Comparison of ENCODE assay signal across 3 worm cellular contexts in the genomic region with DNA sequence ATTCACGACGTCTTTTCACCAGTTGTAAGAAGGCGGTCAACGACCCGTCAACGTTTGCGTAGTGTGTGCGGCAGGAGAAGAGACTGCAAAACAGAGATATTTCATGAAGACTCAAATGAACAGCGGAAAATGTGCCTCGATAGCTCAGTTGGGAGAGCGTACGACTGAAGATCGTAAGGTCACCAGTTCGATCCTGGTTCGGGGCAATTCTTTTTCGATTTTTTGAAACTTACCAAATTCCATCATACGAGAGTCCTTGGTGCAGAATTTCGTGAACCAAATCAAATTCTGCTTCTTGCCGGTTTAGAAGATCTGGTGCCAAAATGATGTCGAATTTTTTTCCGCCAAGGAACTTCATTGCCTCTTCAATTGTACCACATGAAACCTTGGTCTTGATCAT.
TF ChIP-seq lines count a peak whose summit lies in the region.

No protein-coding gene starts in this region.

TF ChIP-seq in whole organism, L4 larva, 104 proteins besides CTCF, POLR2A, EP300 and RAD21 (continued from another document and continues in another):
- TF ChIP-seq unc-62 (GFP tag; optimal IDR thresholded peaks at IDR 0.05 in 1 of 2; lab: Kevin White, UChicago) = peak in 1 of 2 experiments; percentile 92
- TF ChIP-seq unc-62 (tag; optimal IDR thresholded peaks at IDR 0.05; lab: Kevin White, UChicago) = no peak
- TF ChIP-seq jun-1 (tag; optimal IDR thresholded peaks at IDR 0.05; lab: Kevin White, UChicago) = no peak
- no peak for TF ChIP-seq Y105C5A.15 (GFP tag; IDR thresholded peaks at IDR 0.05; lab: Robert Waterston, UW)
- TF ChIP-seq nhr-6 (tag; optimal IDR thresholded peaks at IDR 0.05; lab: Kevin White, UChicago) = no peak
- TF ChIP-seq zfp-3 (GFP tag; conservative IDR thresholded peaks at IDR 0.05; lab: Robert Waterston, UW) = peak; percentile 12; the same call in 1 of the 2 replicates
- no peak for TF ChIP-seq nhr-77 (tag; optimal IDR thresholded peaks at IDR 0.05; lab: Kevin White, UChicago)
- peak; percentile 63; the same call in 1 of the 2 replicates for TF ChIP-seq F26F4.8 (GFP tag; conservative IDR thresholded peaks at IDR 0.05; lab: Robert Waterston, UW)
- no peak for TF ChIP-seq nhr-42 (GFP tag; IDR thresholded peaks at IDR 0.05; lab: Robert Waterston, UW)
- peak; percentile 67 for TF ChIP-seq hmg-1.1 (GFP tag; IDR thresholded peaks at IDR 0.05; lab: Robert Waterston, UW)
- TF ChIP-seq mdt-29 (GFP tag; IDR thresholded peaks at IDR 0.05; lab: Robert Waterston, UW) = peak; percentile 44; the same call in 1 of the 2 replicates
- TF ChIP-seq ctbp-1 (GFP tag; IDR thresholded peaks at IDR 0.05; lab: Robert Waterston, UW) = peak; percentile 51; the same call in 1 of the 2 replicates
- peak; percentile 35; the same call in 1 of the 2 replicates for TF ChIP-seq madf-9 (GFP tag; conservative IDR thresholded peaks at IDR 0.05; lab: Robert Waterston, UW)
- peak; percentile 71 for TF ChIP-seq mes-2 (tag; optimal IDR thresholded peaks at IDR 0.05; lab: Kevin White, UChicago; ENCODE audit: poor library complexity, severe bottlenecking)
- no peak for TF ChIP-seq ceh-20 (GFP tag; IDR thresholded peaks at IDR 0.05; lab: Robert Waterston, UW)
- TF ChIP-seq lin-1 (GFP tag; IDR thresholded peaks at IDR 0.05; lab: Robert Waterston, UW) = peak; percentile 72
- TF ChIP-seq lin-29 (GFP tag; IDR thresholded peaks at IDR 0.05; lab: Robert Waterston, UW) = no peak
- no peak for TF ChIP-seq hlh-30 (tag; optimal IDR thresholded peaks at IDR 0.05; lab: Kevin White, UChicago; ENCODE audit: insufficient read depth)
- peak; percentile 71 for TF ChIP-seq lim-7 (GFP tag; IDR thresholded peaks at IDR 0.05; lab: Robert Waterston, UW)
- TF ChIP-seq lin-13 (GFP tag; optimal IDR thresholded peaks at IDR 0.05; lab: Kevin White, UChicago) = peak; percentile 47
- TF ChIP-seq unc-39 (tag; optimal IDR thresholded peaks at IDR 0.05; lab: Kevin White, UChicago) = no peak
- TF ChIP-seq madf-5 (GFP tag; IDR thresholded peaks at IDR 0.05; lab: Robert Waterston, UW) = peak; percentile 11 to 64; a peak in 1 of 4 replicates
- TF ChIP-seq daf-16 (GFP tag; optimal IDR thresholded peaks at IDR 0.05; lab: Kevin White, UChicago) = peak in 1 of 2 experiments; percentile 37
- peak; percentile 26 for TF ChIP-seq daf-16 (tag; optimal IDR thresholded peaks at IDR 0.05; lab: Kevin White, UChicago)
- TF ChIP-seq ama-1 (optimal IDR thresholded peaks at IDR 0.05; lab: Kevin White, UChicago) = peak; percentile 72
- no peak for TF ChIP-seq ceh-62 (tag; optimal IDR thresholded peaks at IDR 0.05; lab: Kevin White, UChicago)
- TF ChIP-seq nhr-28 (tag; optimal IDR thresholded peaks at IDR 0.05; lab: Kevin White, UChicago) = no peak
- peak; percentile 47 for TF ChIP-seq rbr-2 (tag; optimal IDR thresholded peaks at IDR 0.05; lab: Kevin White, UChicago)
- TF ChIP-seq ZK546.5 (tag; optimal IDR thresholded peaks at IDR 0.05; lab: Kevin White, UChicago) = no peak
- peak in 1 of 2 experiments; percentile 17 for TF ChIP-seq hif-1 (tag; optimal IDR thresholded peaks at IDR 0.05; lab: Kevin White, UChicago)
- TF ChIP-seq Y48G9A.11 (GFP tag; IDR thresholded peaks at IDR 0.05; lab: Robert Waterston, UW) = peak; percentile 66
- TF ChIP-seq mxl-2 (GFP tag; conservative IDR thresholded peaks at IDR 0.05; lab: Robert Waterston, UW) = 0 out of 2 replicates have a peak, but pooled peaks have one; percentile 10
- TF ChIP-seq fos-1 (tag; optimal IDR thresholded peaks at IDR 0.05; lab: Kevin White, UChicago) = no peak
- TF ChIP-seq tag-97 (GFP tag; IDR thresholded peaks at IDR 0.05; lab: Robert Waterston, UW) = no peak
- TF ChIP-seq Y75B8A.6 (GFP tag; IDR thresholded peaks at IDR 0.05; lab: Robert Waterston, UW) = no peak
- no peak for TF ChIP-seq unc-130 (GFP tag; optimal IDR thresholded peaks at IDR 0.05; lab: Kevin White, UChicago)
- TF ChIP-seq dve-1 (tag; optimal IDR thresholded peaks at IDR 0.05; lab: Kevin White, UChicago; ENCODE audit: insufficient read depth) = peak; percentile 20
- TF ChIP-seq snpc-1.2 (GFP tag; IDR thresholded peaks at IDR 0.05; lab: Robert Waterston, UW) = peak; percentile 72
- no peak for TF ChIP-seq tra-1 (GFP tag; IDR thresholded peaks at IDR 0.05; lab: Robert Waterston, UW)
- peak; percentile 14 for TF ChIP-seq hlh-11 (tag; optimal IDR thresholded peaks at IDR 0.05; lab: Kevin White, UChicago)
- TF ChIP-seq snpc-4 (tag; optimal IDR thresholded peaks at IDR 0.05; lab: Kevin White, UChicago) = no peak

TF ChIP-seq in whole organism, late embryonic, 69 proteins besides CTCF, POLR2A, EP300 and RAD21 (continued from another document):
- TF ChIP-seq ceh-22 (tag; optimal IDR thresholded peaks at IDR 0.05; lab: Kevin White, UChicago) (no peak), lim-6 (tag; optimal IDR thresholded peaks at IDR 0.05; lab: Kevin White, UChicago) (no peak), nhr-11 (tag; optimal IDR thresholded peaks at IDR 0.05; lab: Kevin White, UChicago) (no peak), che-1 (tag; optimal IDR thresholded peaks at IDR 0.05; lab: Kevin White, UChicago) (peak; percentile 45), hlh-13 (GFP tag; optimal IDR thresholded peaks at IDR 0.05; lab: Kevin White, UChicago) (peak; percentile 26), ceh-19 (GFP tag; optimal IDR thresholded peaks at IDR 0.05; lab: Kevin White, UChicago) (no peak), npax-4 (tag; optimal IDR thresholded peaks at IDR 0.05; lab: Kevin White, UChicago) (no peak), tbx-2 (tag; optimal IDR thresholded peaks at IDR 0.05; lab: Kevin White, UChicago) (no peak), hlh-8 (tag; optimal IDR thresholded peaks at IDR 0.05; lab: Kevin White, UChicago) (no peak), hlh-6 (tag; optimal IDR thresholded peaks at IDR 0.05; lab: Kevin White, UChicago) (no peak), tbx-7 (tag; optimal IDR thresholded peaks at IDR 0.05; lab: Kevin White, UChicago) (no peak), madf-2 (tag; optimal IDR thresholded peaks at IDR 0.05; lab: Kevin White, UChicago) (no peak), ceh-30 (tag; optimal IDR thresholded peaks at IDR 0.05; lab: Kevin White, UChicago) (no peak), ceh-6 (GFP tag; optimal IDR thresholded peaks at IDR 0.05; lab: Kevin White, UChicago) (peak; percentile 54), ceh-34 (tag; optimal IDR thresholded peaks at IDR 0.05; lab: Kevin White, UChicago) (no peak), dve-1 (tag; optimal IDR thresholded peaks at IDR 0.05; lab: Kevin White, UChicago) (peak; percentile 23), sox-4 (tag; optimal IDR thresholded peaks at IDR 0.05; lab: Kevin White, UChicago) (peak; percentile 21), ceh-14 (tag; optimal IDR thresholded peaks at IDR 0.05; lab: Kevin White, UChicago) (peak; percentile 5), syd-9 (tag; optimal IDR thresholded peaks at IDR 0.05; lab: Kevin White, UChicago) (peak; percentile 49), elt-2 (tag; optimal IDR thresholded peaks at IDR 0.05; lab: Kevin White, UChicago) (peak; percentile 25), unc-3 (GFP tag; conservative IDR thresholded peaks at IDR 0.05; lab: Robert Waterston, UW) (peak; percentile 46; the same call in 1 of the 2 replicates), unc-3 (tag; optimal IDR thresholded peaks at IDR 0.05; lab: Kevin White, UChicago) (no peak), elt-4 (tag; optimal IDR thresholded peaks at IDR 0.05; lab: Kevin White, UChicago) (no peak), mec-3 (tag; optimal IDR thresholded peaks at IDR 0.05; lab: Kevin White, UChicago; ENCODE audit: borderline replicate concordance) (no peak), C38D4.7 (GFP tag; optimal IDR thresholded peaks at IDR 0.05; lab: Kevin White, UChicago) (peak; percentile 40), pha-2 (tag; optimal IDR thresholded peaks at IDR 0.05; lab: Kevin White, UChicago) (no peak), ceh-2 (tag; optimal IDR thresholded peaks at IDR 0.05; lab: Kevin White, UChicago) (no peak), ama-1 (optimal IDR thresholded peaks at IDR 0.05; lab: Kevin White, UChicago) (no peak), nfya-1 (tag; optimal IDR thresholded peaks at IDR 0.05; lab: Kevin White, UChicago) (peak; percentile 19), F13H6.1 (tag; optimal IDR thresholded peaks at IDR 0.05; lab: Kevin White, UChicago) (no peak), odd-2 (tag; optimal IDR thresholded peaks at IDR 0.05; lab: Kevin White, UChicago) (no peak), pqm-1 (tag; optimal IDR thresholded peaks at IDR 0.05; lab: Kevin White, UChicago) (no peak), pat-9 (tag; optimal IDR thresholded peaks at IDR 0.05; lab: Kevin White, UChicago) (peak; percentile 8), ceh-24 (tag; optimal IDR thresholded peaks at IDR 0.05; lab: Kevin White, UChicago) (no peak), dmd-4 (tag; optimal IDR thresholded peaks at IDR 0.05; lab: Kevin White, UChicago; ENCODE audit: borderline replicate concordance) (peak; percentile 14), eyg-1 (tag; optimal IDR thresholded peaks at IDR 0.05; lab: Kevin White, UChicago) (no peak), gmeb-2 (tag; optimal IDR thresholded peaks at IDR 0.05; lab: Kevin White, UChicago) (peak; percentile 53), ttx-3 (tag; optimal IDR thresholded peaks at IDR 0.05; lab: Kevin White, UChicago) (no peak), nhr-232 (tag; optimal IDR thresholded peaks at IDR 0.05; lab: Kevin White, UChicago) (peak; percentile 37), fkh-10 (GFP tag; optimal IDR thresholded peaks at IDR 0.05; lab: Kevin White, UChicago) (no peak), ceh-45 (GFP tag; IDR thresholded peaks at IDR 0.05; lab: Robert Waterston, UW) (no peak), rnt-1 (tag; optimal IDR thresholded peaks at IDR 0.05; lab: Kevin White, UChicago) (no peak), sdc-2 (tag; optimal IDR thresholded peaks at IDR 0.05; lab: Kevin White, UChicago) (peak; percentile 8), hlh-30 (tag; optimal IDR thresholded peaks at IDR 0.05; lab: Kevin White, UChicago; ENCODE audit: insufficient read depth) (no peak), ceh-9 (tag; optimal IDR thresholded peaks at IDR 0.05; lab: Kevin White, UChicago) (no peak)

TF ChIP-seq in whole organism, mixed stage, embryonic, 35 proteins besides CTCF, POLR2A, EP300 and RAD21 (continued from another document):
- no peak for TF ChIP-seq ceh-39 (tag; optimal IDR thresholded peaks at IDR 0.05; lab: Kevin White, UChicago)
- peak; percentile 6 for TF ChIP-seq ztf-11 (tag; optimal IDR thresholded peaks at IDR 0.05; lab: Kevin White, UChicago)
- no peak for TF ChIP-seq nhr-12 (tag; optimal IDR thresholded peaks at IDR 0.05; lab: Kevin White, UChicago)
- TF ChIP-seq hlh-1 (tag; optimal IDR thresholded peaks at IDR 0.05; lab: Kevin White, UChicago) = no peak
- no peak for TF ChIP-seq nhr-76 (tag; optimal IDR thresholded peaks at IDR 0.05; lab: Kevin White, UChicago)
- TF ChIP-seq snpc-4 (tag; optimal IDR thresholded peaks at IDR 0.05; lab: Kevin White, UChicago) = no peak
- no peak for TF ChIP-seq tbx-8 (GFP tag; optimal IDR thresholded peaks at IDR 0.05; lab: Kevin White, UChicago)
TF ChIP-seq in whole organism, mixed stage, embryonic: peak in this region for 13.
